Fruit fly (Drosophila melanogaster): ENCODE results near the gene foxo.
A peak's percentile ranks its signal among the peaks of the same experiment; 100 is the strongest.

The foxo gene

DNA sequence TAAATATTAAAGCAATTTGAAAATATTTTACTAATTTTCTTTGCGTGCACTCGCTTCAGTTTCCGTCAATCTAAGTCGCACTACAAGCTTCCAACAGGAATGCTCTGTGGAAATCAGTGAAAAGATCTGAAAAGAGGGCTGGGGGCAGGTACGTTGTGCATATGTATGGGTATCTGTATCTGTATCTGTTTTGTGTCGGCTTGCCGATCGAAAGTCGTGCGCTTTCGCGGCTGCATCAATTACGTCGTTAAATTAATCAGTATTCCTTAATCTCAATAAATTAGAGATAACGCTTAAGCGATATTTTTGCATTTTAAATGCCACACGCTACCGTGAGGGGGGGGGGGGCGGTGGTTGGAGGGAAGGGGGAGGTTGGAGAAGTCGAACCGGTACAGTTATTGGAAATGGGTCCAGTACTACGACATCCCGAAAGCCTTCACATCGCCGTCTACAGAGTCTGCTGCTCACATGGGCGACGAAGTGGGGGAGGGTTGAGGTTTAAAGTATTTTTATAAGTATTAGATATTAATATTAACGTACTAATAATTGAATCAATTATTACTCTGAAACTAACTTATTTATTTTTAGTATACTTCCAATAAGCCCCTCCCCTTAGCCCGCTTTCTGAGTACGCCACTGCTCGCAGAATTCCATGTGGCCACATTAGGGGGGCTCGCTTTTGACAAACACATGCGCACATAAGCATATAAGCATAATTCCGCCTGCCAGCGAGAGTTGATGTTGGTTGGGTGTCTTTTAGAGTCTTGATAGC is 3.5 kb upstream of the foxo start:
- TF ChIP-seq EcR (GFP tag; optimal IDR thresholded peaks at IDR 0.05) (no peak), CG8478 (optimal IDR thresholded peaks at IDR 0.05) (no peak), psq (optimal IDR thresholded peaks at IDR 0.05) (no peak), usp (GFP tag; optimal IDR thresholded peaks at IDR 0.05) (no peak), pan (optimal IDR thresholded peaks at IDR 0.05) (no peak), Dll (optimal IDR thresholded peaks at IDR 0.05) (no peak)

DNA sequence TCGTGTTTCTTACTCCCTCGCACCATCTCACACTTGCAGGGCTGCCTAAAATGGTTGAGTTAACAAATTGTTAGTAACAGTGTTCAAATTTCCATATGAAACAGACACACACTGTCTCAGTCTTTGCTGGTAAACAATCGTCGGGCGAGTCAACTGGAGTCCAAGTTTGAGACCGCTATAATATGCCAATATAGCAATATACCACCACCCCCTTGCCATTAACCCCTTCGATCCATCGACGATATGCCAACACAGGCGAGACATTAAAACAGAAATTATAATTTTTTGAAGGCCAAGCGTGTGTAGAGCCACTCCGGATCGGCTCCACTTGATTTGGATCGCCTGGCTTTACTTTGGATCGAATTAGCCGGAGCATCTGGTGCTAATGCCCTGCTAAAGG is 2.6 kb upstream of the foxo start:
- TF ChIP-seq pan (optimal IDR thresholded peaks at IDR 0.05) (no peak), psq (optimal IDR thresholded peaks at IDR 0.05) (no peak), Dll (optimal IDR thresholded peaks at IDR 0.05) (no peak), EcR (GFP tag; optimal IDR thresholded peaks at IDR 0.05) (no peak), CG8478 (optimal IDR thresholded peaks at IDR 0.05) (no peak), usp (GFP tag; optimal IDR thresholded peaks at IDR 0.05) (no peak)

DNA sequence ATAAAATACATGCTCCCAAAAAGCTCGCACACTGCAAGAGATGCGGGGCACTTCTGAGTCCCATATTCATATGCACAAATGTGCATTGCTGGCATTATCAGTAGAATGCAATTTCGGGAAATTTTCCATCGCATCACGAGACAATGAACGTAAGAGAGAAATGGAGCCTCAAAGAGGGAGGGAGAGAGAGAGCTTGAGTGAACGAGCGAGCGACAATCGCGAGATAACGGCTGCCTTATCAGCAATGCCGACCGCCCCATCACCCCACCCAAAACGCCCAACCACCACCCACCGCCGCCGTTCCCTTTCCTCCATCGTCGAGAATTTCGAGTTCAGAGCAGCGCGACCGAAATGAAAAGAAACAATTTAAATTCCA is 813 bp upstream of the foxo start:
- TF ChIP-seq psq (optimal IDR thresholded peaks at IDR 0.05) (no peak), EcR (GFP tag; optimal IDR thresholded peaks at IDR 0.05) (peak in 1 of 2 experiments; percentile 42), pan (optimal IDR thresholded peaks at IDR 0.05) (no peak), usp (GFP tag; optimal IDR thresholded peaks at IDR 0.05) (no peak), Dll (optimal IDR thresholded peaks at IDR 0.05) (no peak), CG8478 (optimal IDR thresholded peaks at IDR 0.05) (no peak)

DNA sequence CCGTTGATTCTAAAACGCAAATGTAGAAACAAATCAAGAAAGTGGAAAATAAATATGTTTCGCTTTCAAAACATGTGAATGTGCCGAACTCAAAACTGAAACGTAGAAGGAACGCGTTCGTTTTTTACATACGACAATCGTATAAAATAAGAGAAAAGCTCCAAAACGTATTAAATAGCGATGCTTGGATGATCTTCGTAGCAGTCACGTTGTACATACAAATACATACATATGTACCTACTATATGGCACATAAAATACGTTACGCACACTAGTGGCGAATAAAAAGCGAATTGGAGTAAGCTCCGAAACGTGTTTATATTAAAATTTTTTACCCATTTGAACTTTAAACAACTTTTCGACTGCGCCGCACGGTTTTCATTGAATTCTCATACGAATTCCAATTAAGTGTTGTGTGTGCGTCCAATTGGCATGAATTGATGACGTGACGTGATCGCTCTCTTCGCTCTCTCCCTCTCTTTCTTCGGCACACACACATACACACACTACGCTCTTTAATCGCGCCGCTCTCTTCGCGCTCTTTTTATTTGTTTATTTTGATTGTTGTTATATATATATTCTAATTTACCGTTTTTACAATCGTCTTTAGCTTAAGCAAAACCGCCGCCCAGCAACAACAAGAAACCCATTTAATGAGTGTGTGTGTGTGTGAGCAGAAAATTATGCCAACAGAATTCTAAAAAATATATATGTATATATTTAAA is 549 bp downstream of the foxo start:
- TF ChIP-seq Dll (optimal IDR thresholded peaks at IDR 0.05) (no peak), EcR (GFP tag; optimal IDR thresholded peaks at IDR 0.05) (no peak), pan (optimal IDR thresholded peaks at IDR 0.05) (no peak), psq (optimal IDR thresholded peaks at IDR 0.05) (no peak), CG8478 (optimal IDR thresholded peaks at IDR 0.05) (no peak), usp (GFP tag; optimal IDR thresholded peaks at IDR 0.05) (no peak)

DNA sequence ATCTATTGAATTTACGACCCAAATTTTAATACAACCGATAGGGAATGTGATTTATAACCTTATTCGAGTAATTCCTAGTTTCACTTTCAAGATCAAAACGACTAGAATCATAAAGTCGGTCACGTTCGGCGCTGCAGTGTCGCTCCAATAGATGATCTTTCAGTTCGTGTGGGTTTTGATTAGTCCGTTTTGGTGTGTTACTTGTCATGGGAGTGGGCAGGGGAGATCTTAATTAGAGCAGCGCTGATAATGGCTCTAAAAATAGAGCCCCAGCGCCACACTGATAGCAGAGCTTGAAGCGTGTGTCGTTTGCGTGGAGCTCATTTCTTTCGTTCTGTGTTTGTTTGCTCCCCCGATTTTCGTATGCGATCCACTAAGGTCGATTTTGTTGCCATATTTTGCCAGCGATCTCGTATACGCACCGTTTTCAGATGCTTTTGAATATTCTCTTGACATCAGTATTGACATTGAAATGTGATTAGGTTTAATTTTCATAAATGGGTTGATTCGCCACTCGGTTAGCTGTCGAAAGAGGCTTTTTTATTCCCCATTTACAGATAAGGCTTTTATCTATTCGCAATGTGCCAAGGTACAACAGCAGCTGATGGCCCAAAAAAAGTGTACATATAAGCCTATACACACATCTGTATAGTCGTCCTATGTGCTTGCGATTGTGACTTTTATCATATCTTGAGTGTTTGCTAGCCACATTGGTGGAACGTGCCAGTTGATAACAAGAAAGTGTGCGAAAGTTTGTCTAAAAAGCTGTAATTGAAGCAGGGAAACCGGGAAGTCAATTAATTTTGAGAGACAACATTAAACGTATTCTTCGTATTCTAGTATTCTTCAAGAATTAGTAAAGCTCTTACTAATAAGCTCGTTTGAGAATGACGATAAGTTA is 2.0 kb downstream of the foxo start:
- TF ChIP-seq Dll (optimal IDR thresholded peaks at IDR 0.05): no peak
- no peak for TF ChIP-seq EcR (GFP tag; optimal IDR thresholded peaks at IDR 0.05)
- no peak for TF ChIP-seq psq (optimal IDR thresholded peaks at IDR 0.05)
- TF ChIP-seq usp (GFP tag; optimal IDR thresholded peaks at IDR 0.05): no peak
- no peak for TF ChIP-seq pan (optimal IDR thresholded peaks at IDR 0.05)
- no peak for TF ChIP-seq CG8478 (optimal IDR thresholded peaks at IDR 0.05)

DNA sequence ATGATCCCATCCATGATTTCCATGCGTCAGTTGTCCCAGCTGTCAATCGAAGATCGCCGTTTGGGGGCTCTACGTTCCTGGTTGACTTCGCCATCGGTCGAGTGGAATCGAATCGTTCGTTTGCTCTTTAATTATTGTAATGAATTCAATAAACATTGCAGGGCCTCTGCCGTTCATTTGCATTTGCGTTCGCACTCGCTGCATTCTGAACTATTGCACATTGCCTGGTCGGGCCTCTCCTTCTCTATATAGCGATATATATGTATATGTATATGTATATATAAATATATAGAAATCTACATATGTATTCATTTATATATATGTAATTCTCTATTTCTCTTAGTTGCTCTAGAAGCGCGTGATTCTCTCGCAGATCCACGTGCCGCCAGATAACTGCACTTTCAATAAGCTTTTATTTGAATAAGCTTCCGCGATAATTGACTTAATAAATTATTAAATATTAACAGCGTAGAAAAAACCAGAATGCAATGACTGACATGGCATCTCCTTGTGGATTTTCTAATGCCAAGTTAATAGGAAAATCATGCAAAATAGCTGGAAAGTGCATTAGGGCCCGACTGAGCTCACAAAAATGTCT is 3.1 kb downstream of the foxo start:
- no peak for TF ChIP-seq EcR (GFP tag; optimal IDR thresholded peaks at IDR 0.05)
- TF ChIP-seq psq (optimal IDR thresholded peaks at IDR 0.05): no peak
- no peak for TF ChIP-seq Dll (optimal IDR thresholded peaks at IDR 0.05)
- TF ChIP-seq pan (optimal IDR thresholded peaks at IDR 0.05): no peak
- no peak for TF ChIP-seq CG8478 (optimal IDR thresholded peaks at IDR 0.05)
- TF ChIP-seq usp (GFP tag; optimal IDR thresholded peaks at IDR 0.05): no peak

DNA sequence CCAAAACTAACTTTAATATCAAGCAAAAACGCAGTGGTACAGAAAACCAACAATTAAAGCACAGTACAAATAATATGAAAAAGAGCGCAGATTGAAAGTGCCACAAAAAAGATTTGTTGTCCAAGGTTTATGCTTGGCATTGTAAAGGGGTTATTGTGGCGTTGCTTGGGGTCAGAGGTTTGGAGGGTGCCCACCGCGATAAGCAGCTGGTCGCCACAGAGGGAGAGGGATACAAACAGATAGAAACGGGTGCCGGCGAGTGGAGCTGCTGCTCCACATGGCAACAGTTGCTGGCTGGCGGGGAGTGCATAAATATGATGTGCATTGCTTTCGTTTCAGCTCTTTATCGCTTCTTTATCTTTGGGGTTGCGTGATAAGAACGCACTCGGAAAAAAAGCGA is 3.7 kb downstream of the foxo start:
- TF ChIP-seq pan (optimal IDR thresholded peaks at IDR 0.05) (no peak), EcR (GFP tag; optimal IDR thresholded peaks at IDR 0.05) (no peak), CG8478 (optimal IDR thresholded peaks at IDR 0.05) (no peak), usp (GFP tag; optimal IDR thresholded peaks at IDR 0.05) (no peak), psq (optimal IDR thresholded peaks at IDR 0.05) (no peak), Dll (optimal IDR thresholded peaks at IDR 0.05) (no peak)

DNA sequence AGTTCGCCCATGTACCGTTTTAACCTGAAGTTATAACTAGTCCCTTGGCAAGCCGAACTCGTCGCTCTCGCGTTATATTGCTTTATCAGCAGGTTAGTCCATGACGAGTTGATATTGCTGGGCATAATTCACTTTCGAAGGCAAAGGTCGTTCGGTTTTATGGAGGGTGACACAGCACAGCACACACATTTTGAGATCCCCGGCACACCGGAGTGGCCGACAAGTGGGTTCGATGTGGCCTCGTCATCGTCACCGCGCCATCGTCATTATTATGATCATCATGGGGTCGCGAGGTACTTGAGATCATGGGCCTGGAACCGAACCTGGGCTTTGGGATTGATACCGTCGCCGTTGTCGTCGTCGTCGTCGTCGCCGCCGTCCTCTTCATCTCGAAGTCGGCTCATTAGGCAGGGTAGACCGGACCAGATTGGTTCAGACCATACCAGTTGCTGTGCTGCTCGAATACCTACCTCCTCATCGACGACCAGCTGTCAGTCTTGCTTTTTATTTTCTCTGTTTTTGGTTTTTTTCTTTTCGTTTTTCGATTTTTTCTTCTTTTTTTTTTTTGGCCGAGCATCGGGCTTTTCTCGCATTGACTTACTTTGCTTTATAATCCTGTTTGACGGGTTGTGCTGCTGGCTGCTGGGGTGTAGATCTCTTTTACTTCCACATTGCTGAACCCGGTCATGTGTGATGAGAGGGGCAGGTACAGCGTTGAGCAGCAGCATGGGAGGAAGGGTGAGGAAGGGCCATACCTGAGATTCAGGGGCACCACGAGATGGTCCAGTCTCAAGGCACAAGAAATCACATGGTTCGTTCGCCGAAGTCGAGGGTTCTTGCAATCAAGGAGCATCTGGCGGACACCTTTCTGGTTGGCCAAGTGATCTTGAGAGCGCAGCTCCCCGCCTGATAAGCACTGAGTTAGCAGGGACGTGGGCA is 4.6 kb downstream of the foxo start:
- no peak for TF ChIP-seq psq (optimal IDR thresholded peaks at IDR 0.05)
- TF ChIP-seq CG8478 (optimal IDR thresholded peaks at IDR 0.05): no peak
- TF ChIP-seq EcR (GFP tag; optimal IDR thresholded peaks at IDR 0.05): peak in 1 of 2 experiments; percentile 50
- no peak for TF ChIP-seq pan (optimal IDR thresholded peaks at IDR 0.05)

DNA sequence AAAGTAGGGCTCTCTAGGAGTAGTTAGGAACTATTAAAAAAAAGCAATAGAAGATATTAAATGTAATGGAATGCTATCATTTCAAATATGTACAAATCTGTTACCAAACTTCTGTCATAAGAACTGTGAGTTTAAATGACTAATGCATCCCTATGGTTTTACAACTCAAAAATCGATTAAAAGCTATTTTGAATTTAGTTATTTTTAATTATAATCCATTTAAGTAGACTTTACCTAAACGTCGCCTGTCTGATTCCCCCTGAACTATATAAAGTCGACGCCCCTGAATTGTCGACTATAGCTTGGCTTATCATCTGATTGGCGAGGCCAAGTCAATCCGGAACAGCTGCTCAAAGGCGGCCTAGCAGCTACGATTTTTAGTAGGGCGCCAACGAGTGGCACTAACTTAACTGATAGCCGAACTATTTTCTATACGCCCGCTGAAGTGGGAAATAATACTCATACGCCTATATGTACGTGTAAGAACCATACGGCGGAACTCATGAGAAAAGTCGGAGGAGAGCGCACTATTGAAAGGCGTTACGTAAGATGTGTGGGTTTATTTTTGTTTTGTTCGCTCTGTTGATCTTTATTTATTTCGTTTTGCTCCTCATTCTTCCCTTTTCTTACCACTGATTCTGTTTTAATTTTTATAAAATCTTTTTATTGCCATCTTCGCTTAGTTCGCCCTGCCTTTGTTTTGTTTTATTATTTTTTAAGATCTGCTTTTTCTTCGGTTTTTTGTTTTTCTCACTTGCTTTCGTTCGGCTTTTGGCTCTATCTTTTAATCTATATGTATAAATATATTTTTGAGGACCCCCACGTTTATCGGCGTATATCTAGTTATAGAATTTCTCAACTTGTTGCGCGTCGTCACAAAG is 5.5 kb downstream of the foxo start:
- TF ChIP-seq pan (optimal IDR thresholded peaks at IDR 0.05): no peak
- no peak for TF ChIP-seq CG8478 (optimal IDR thresholded peaks at IDR 0.05)
- TF ChIP-seq psq (optimal IDR thresholded peaks at IDR 0.05): no peak
- no peak for TF ChIP-seq Dll (optimal IDR thresholded peaks at IDR 0.05)
- TF ChIP-seq EcR (GFP tag; optimal IDR thresholded peaks at IDR 0.05): no peak
- no peak for TF ChIP-seq usp (GFP tag; optimal IDR thresholded peaks at IDR 0.05)
